Fruit fly (Drosophila melanogaster) whole organism, pupa: ENCODE data around the gene CG18745.

ENCODE experiments used
- CG10348 ChIP-seq: fragments of 200-800 bp; sonication (Bioruptor generic); IDR thresholded peaks from 2 replicates; pipeline ENCODE4 v1.3.6; 2022; ENCODE audit warnings: missing biosample characterization, missing genetic modification characterization
- CG12605 ChIP-seq: fragments of 200-800 bp; sonication (Bioruptor generic); IDR thresholded peaks from 2 replicates; pipeline ENCODE4 v1.3.6; 2022; ENCODE audit warnings: missing biosample characterization, missing genetic modification characterization
- CG13204 ChIP-seq: fragments of 200-800 bp; sonication (Bioruptor generic); optimal IDR thresholded peaks from 2 replicates; lab custom pipeline; 2018; ENCODE audit warnings: missing biosample characterization, mild to moderate bottlenecking, missing genetic modification characterization, moderate library complexity
- CG14655 ChIP-seq: fragments of 200-800 bp; sonication (Bioruptor generic); optimal IDR thresholded peaks from 3 replicates; lab custom pipeline; 2017; ENCODE audit warnings: mild to moderate bottlenecking, missing biosample characterization, missing genetic modification reagents, missing genetic modification characterization
- CG15710 ChIP-seq: fragments of 200-800 bp; sonication (Bioruptor generic); optimal IDR thresholded peaks from 2 replicates; lab custom pipeline; 2018; ENCODE audit warnings: missing biosample characterization, mild to moderate bottlenecking, missing genetic modification characterization, moderate library complexity
- CG17806 ChIP-seq: fragments of 200-800 bp; sonication (Bioruptor generic); optimal IDR thresholded peaks from 2 replicates; lab custom pipeline; 2018; ENCODE audit warnings: missing biosample characterization, mild to moderate bottlenecking, missing genetic modification characterization, moderate library complexity
- CG32121 ChIP-seq: fragments of 200-800 bp; sonication (Bioruptor generic); IDR thresholded peaks from 2 replicates; pipeline ENCODE4 v1.3.6; 2022; ENCODE audit warnings: missing biosample characterization, missing genetic modification characterization
- CG34367 ChIP-seq: fragments of 200-800 bp; sonication (Bioruptor generic); optimal IDR thresholded peaks from 2 replicates; lab custom pipeline; 2018; ENCODE audit warnings: missing biosample characterization, mild to moderate bottlenecking, missing genetic modification characterization
- CG4496 ChIP-seq: fragments of 200-800 bp; sonication (Bioruptor generic); IDR thresholded peaks from 3 replicates; pipeline ENCODE4 v1.3.6; 2022; ENCODE audit warnings: missing biosample characterization, missing genetic modification characterization
- CG8159 ChIP-seq: fragments of 200-800 bp; sonication (Bioruptor generic); optimal IDR thresholded peaks from 3 replicates; lab custom pipeline; 2018; ENCODE audit warnings: missing biosample characterization, mild to moderate bottlenecking, missing genetic modification characterization, moderate library complexity
- CG8301 ChIP-seq: fragments of 200-800 bp; sonication (Bioruptor generic); optimal IDR thresholded peaks from 2 replicates; lab custom pipeline; 2018; ENCODE audit warnings: missing biosample characterization, mild to moderate bottlenecking, missing genetic modification characterization
- CG9948 ChIP-seq: fragments of 200-800 bp; sonication (Bioruptor generic); optimal IDR thresholded peaks from 2 replicates; lab custom pipeline; 2018; ENCODE audit warnings: missing biosample characterization, mild to moderate bottlenecking, missing genetic modification characterization, moderate library complexity
- D1 ChIP-seq: fragments of 200-800 bp; sonication (Bioruptor generic); optimal IDR thresholded peaks from 2 replicates; lab custom pipeline; 2018; ENCODE audit warnings: missing biosample characterization, mild to moderate bottlenecking, missing genetic modification characterization, moderate library complexity
- EcR ChIP-seq: fragments of 200-800 bp; sonication (Bioruptor generic); optimal IDR thresholded peaks from 3 replicates; lab custom pipeline; 2019; ENCODE audit warnings: missing biosample characterization, missing genetic modification characterization, mild to moderate bottlenecking, moderate library complexity, missing genetic modification reagents
- Ets98B ChIP-seq: fragments of 200-800 bp; sonication (Bioruptor generic); IDR thresholded peaks from 2 replicates; pipeline ENCODE4 v1.3.6; 2022; ENCODE audit warnings: missing biosample characterization, missing genetic modification characterization
- Pif1A ChIP-seq: fragments of 200-800 bp; sonication (Bioruptor generic); optimal IDR thresholded peaks from 3 replicates; lab custom pipeline; 2016; ENCODE audit warnings: missing biosample characterization, missing genetic modification characterization
- Pif1B ChIP-seq: fragments of 200-800 bp; sonication (Bioruptor generic); optimal IDR thresholded peaks from 3 replicates; lab custom pipeline; 2016; ENCODE audit warnings: missing biosample characterization, missing genetic modification characterization
- Snoo ChIP-seq: fragments of 200-800 bp; sonication (Bioruptor generic); optimal IDR thresholded peaks from 3 replicates; lab custom pipeline; 2017; ENCODE audit warnings: missing biosample characterization, mild to moderate bottlenecking, missing genetic modification characterization, inconsistent platforms
- fd96Ca ChIP-seq: fragments of 200-800 bp; sonication (Bioruptor generic); IDR thresholded peaks from 3 replicates; pipeline ENCODE4 v1.3.6; 2022; ENCODE audit warnings: missing biosample characterization, missing genetic modification characterization
- gl ChIP-seq: fragments of 200-800 bp; sonication (Bioruptor generic); optimal IDR thresholded peaks from 2 replicates; lab custom pipeline; 2018; ENCODE audit warnings: missing biosample characterization, mild to moderate bottlenecking, missing genetic modification characterization
- rn ChIP-seq: fragments of 200-800 bp; sonication (Bioruptor generic); IDR thresholded peaks from 2 replicates; pipeline ENCODE4 v1.3.6; 2022; ENCODE audit warnings: missing biosample characterization, missing genetic modification characterization

CG18745 gene

dm6 chr3R:7809662-7810621 is 24.0 kb upstream of the CG18745 start, which contains the start of the genes CG2993 and sgll:
CG2993 (minus strand) TSS chr3R:7810014.
sgll (plus strand) TSS chr3R:7810532.
- TF ChIP-seq rn (GFP tag; lab: Robert Waterston, UW), result peak; percentile 66
- TF ChIP-seq CG15710 (tag; lab: Kevin White, UChicago), result peak; percentile 58
- peak; percentile 56 for TF ChIP-seq CG14655
- no peak for TF ChIP-seq CG17806 (tag; lab: Kevin White, UChicago)
- no peak for TF ChIP-seq CG8159 (tag; lab: Kevin White, UChicago)
- TF ChIP-seq CG34367 (tag; lab: Kevin White, UChicago), result peak; percentile 69
- TF ChIP-seq fd96Ca (GFP tag; lab: Robert Waterston, UW), result no peak
- no peak for TF ChIP-seq CG13204 (GFP tag; lab: Kevin White, UChicago)
- no peak for TF ChIP-seq EcR (GFP tag; lab: Kevin White, UChicago)
- no peak for TF ChIP-seq CG10348 (GFP tag; lab: Robert Waterston, UW)
- no peak for TF ChIP-seq Pif1B (GFP tag; lab: Kevin White, UChicago)
- TF ChIP-seq Snoo (tag; lab: Kevin White, UChicago), result peak; percentile 79
- no peak for TF ChIP-seq Pif1A (GFP tag; lab: Kevin White, UChicago)
- TF ChIP-seq CG4496, result peak; percentile 83
- no peak for TF ChIP-seq gl (tag; lab: Kevin White, UChicago)
- TF ChIP-seq CG9948 (tag; lab: Kevin White, UChicago), result peak; percentile 34
- TF ChIP-seq D1 (tag; lab: Kevin White, UChicago), result no peak
- TF ChIP-seq Ets98B (GFP tag; lab: Robert Waterston, UW), result peak; percentile 5; the same call in 1 of the 2 replicates
- no peak for TF ChIP-seq CG12605
- TF ChIP-seq CG32121, result no peak
- TF ChIP-seq CG8301 (tag; lab: Kevin White, UChicago), result no peak
- TF ChIP-seq, all 21 proteins: peak for 8

- TF ChIP-seq Pif1B (GFP tag; lab: Kevin White, UChicago) (no peak), rn (GFP tag; lab: Robert Waterston, UW) (no peak), CG17806 (tag; lab: Kevin White, UChicago) (no peak), CG8301 (tag; lab: Kevin White, UChicago) (no peak)
Observed at dm6 chr3R:7804332-7804731, 18.4 kb upstream of the CG18745 start, which contains the start of gene CG18268. CG18268 (minus strand) TSS chr3R:7804432.

dm6 chr3R:7802693-7803092 is 16.8 kb upstream of the CG18745 start, which contains the start of gene CG3014:
CG3014 (minus strand) TSS chr3R:7802793.
- TF ChIP-seq Pif1A (GFP tag; lab: Kevin White, UChicago), result no peak

- no peak for TF ChIP-seq Pif1A (GFP tag; lab: Kevin White, UChicago)
- no peak for TF ChIP-seq CG17806 (tag; lab: Kevin White, UChicago)
- TF ChIP-seq CG32121, result no peak
- no peak for TF ChIP-seq EcR (GFP tag; lab: Kevin White, UChicago)
- TF ChIP-seq CG8159 (tag; lab: Kevin White, UChicago), result no peak
- TF ChIP-seq CG4496, result no peak
- no peak for TF ChIP-seq Ets98B (GFP tag; lab: Robert Waterston, UW)
- TF ChIP-seq gl (tag; lab: Kevin White, UChicago), result no peak
- TF ChIP-seq CG9948 (tag; lab: Kevin White, UChicago), result no peak
- no peak for TF ChIP-seq fd96Ca (GFP tag; lab: Robert Waterston, UW)
- TF ChIP-seq CG10348 (GFP tag; lab: Robert Waterston, UW), result no peak
- TF ChIP-seq D1 (tag; lab: Kevin White, UChicago), result no peak
- no peak for TF ChIP-seq CG8301 (tag; lab: Kevin White, UChicago)
- TF ChIP-seq CG34367 (tag; lab: Kevin White, UChicago), result no peak
- TF ChIP-seq CG12605, result no peak
- TF ChIP-seq Pif1B (GFP tag; lab: Kevin White, UChicago), result no peak
- no peak for TF ChIP-seq CG14655
- TF ChIP-seq Snoo (tag; lab: Kevin White, UChicago), result no peak
- no peak for TF ChIP-seq rn (GFP tag; lab: Robert Waterston, UW)
Observed at dm6 chr3R:7798525-7798924, 12.6 kb upstream of the CG18745 start, which contains the start of gene CG18744. CG18744 (minus strand) TSS chr3R:7798771.

- TF ChIP-seq Pif1B (GFP tag; lab: Kevin White, UChicago), result peak; percentile 53
- no peak for TF ChIP-seq CG9948 (tag; lab: Kevin White, UChicago)
- peak; percentile 63 for TF ChIP-seq gl (tag; lab: Kevin White, UChicago)
- peak; percentile 93 for TF ChIP-seq CG12605
- TF ChIP-seq CG8301 (tag; lab: Kevin White, UChicago), result no peak
- TF ChIP-seq CG15710 (tag; lab: Kevin White, UChicago), result no peak
- TF ChIP-seq Pif1A (GFP tag; lab: Kevin White, UChicago), result peak; percentile 54
- TF ChIP-seq Snoo (tag; lab: Kevin White, UChicago), result no peak
- TF ChIP-seq CG17806 (tag; lab: Kevin White, UChicago), result no peak
- TF ChIP-seq CG32121, result peak; percentile 86
- peak; percentile 53 for TF ChIP-seq CG14655
- peak; percentile 52 for TF ChIP-seq CG34367 (tag; lab: Kevin White, UChicago)
- TF ChIP-seq rn (GFP tag; lab: Robert Waterston, UW), result no peak
- TF ChIP-seq CG4496, result peak; percentile 90
- TF ChIP-seq D1 (tag; lab: Kevin White, UChicago), result no peak
- TF ChIP-seq CG10348 (GFP tag; lab: Robert Waterston, UW), result no peak
- TF ChIP-seq Ets98B (GFP tag; lab: Robert Waterston, UW), result peak; percentile 87
- TF ChIP-seq CG13204 (GFP tag; lab: Kevin White, UChicago), result peak; percentile 43
- peak; percentile 77 for TF ChIP-seq EcR (GFP tag; lab: Kevin White, UChicago)
- peak; percentile 36 for TF ChIP-seq CG8159 (tag; lab: Kevin White, UChicago)
- TF ChIP-seq fd96Ca (GFP tag; lab: Robert Waterston, UW), result peak; percentile 69; the same call in 2 of the 3 replicates
Observed at dm6 chr3R:7793855-7794254, 7.9 kb upstream of the CG18745 start, which contains the start of gene CG2641. CG2641 (plus strand) TSS chr3R:7794069.
